Fruit fly (Drosophila melanogaster) whole organism, embryonic: ENCODE data around the gene CG44000.

Experiments used
- Bdp1 ChIP-seq: fragments of 200-800 bp; sonication (Bioruptor generic); optimal IDR thresholded peaks from 3 replicates; lab custom pipeline; 2016; ENCODE audit warnings: missing biosample characterization, missing genetic modification characterization
- CG1024 ChIP-seq: fragments of 200-800 bp; sonication (Bioruptor generic); IDR thresholded peaks from 2 replicates; pipeline ENCODE4 v1.3.6; 2022; ENCODE audit warnings: missing biosample characterization, missing genetic modification characterization
- CG11398 ChIP-seq: fragments of 200-800 bp; sonication (Bioruptor generic); optimal IDR thresholded peaks from 2 replicates; lab custom pipeline; 2016; ENCODE audit warnings: missing biosample characterization, missing genetic modification characterization
- CG11504 ChIP-seq: fragments of 200-800 bp; sonication (Bioruptor generic); optimal IDR thresholded peaks from 3 replicates; lab custom pipeline; 2019; ENCODE audit warnings: missing biosample characterization, mild to moderate bottlenecking, missing genetic modification characterization, moderate library complexity
- CG14860 ChIP-seq: fragments of 200-800 bp; sonication (Bioruptor generic); IDR thresholded peaks from 3 replicates; pipeline ENCODE4 v1.3.6; 2022; ENCODE audit warnings: missing biosample characterization, missing genetic modification characterization; ENCODE audit not compliant: partially characterized antibody
- CG16813 ChIP-seq: fragments of 200-800 bp; sonication (Bioruptor generic); IDR thresholded peaks from 3 replicates; pipeline ENCODE4 v1.3.6; 2022; ENCODE audit warnings: missing biosample characterization, missing genetic modification characterization; ENCODE audit not compliant: partially characterized antibody
- CG17802 ChIP-seq: fragments of 200-800 bp; sonication (Bioruptor generic); optimal IDR thresholded peaks from 2 replicates; lab custom pipeline; 2018; ENCODE audit warnings: missing biosample characterization, mild to moderate bottlenecking, missing genetic modification characterization, moderate library complexity
- CG2678 ChIP-seq: fragments of 200-800 bp; sonication (Bioruptor generic); optimal IDR thresholded peaks from 3 replicates; lab custom pipeline; 2019; ENCODE audit warnings: missing biosample characterization, mild to moderate bottlenecking, missing genetic modification characterization, moderate library complexity
- CG34224 ChIP-seq: fragments of 200-800 bp; sonication (Bioruptor generic); IDR thresholded peaks from 3 replicates; pipeline ENCODE4 v1.3.6; 2022; ENCODE audit warnings: missing biosample characterization, missing genetic modification characterization; ENCODE audit not compliant: partially characterized antibody
- CG43689 ChIP-seq: fragments of 200-800 bp; sonication (Bioruptor generic); IDR thresholded peaks from 2 replicates; pipeline ENCODE4 v1.3.6; 2022; ENCODE audit warnings: missing biosample characterization, missing genetic modification characterization
- CG4404 ChIP-seq: fragments of 200-800 bp; sonication (Bioruptor generic); IDR thresholded peaks from 2 replicates; pipeline ENCODE4 v1.3.6; 2022; ENCODE audit warnings: missing biosample characterization, missing genetic modification characterization
- CG6654 ChIP-seq: fragments of 200-800 bp; sonication (Bioruptor generic); optimal IDR thresholded peaks from 2 replicates; lab custom pipeline; 2017; ENCODE audit warnings: missing biosample characterization, mild to moderate bottlenecking, missing genetic modification characterization
- CG6791 ChIP-seq: fragments of 200-800 bp; sonication (Bioruptor generic); IDR thresholded peaks from 3 replicates; pipeline ENCODE4 v1.3.6; 2022; ENCODE audit warnings: missing biosample characterization, missing genetic modification characterization; ENCODE audit not compliant: partially characterized antibody
- CG8388 ChIP-seq: fragments of 200-800 bp; sonication (Bioruptor generic); optimal IDR thresholded peaks from 2 replicates; lab custom pipeline; 2019; ENCODE audit warnings: missing biosample characterization, mild to moderate bottlenecking, missing genetic modification characterization, moderate library complexity
- CG9609 ChIP-seq: fragments of 200-800 bp; sonication (Bioruptor generic); optimal IDR thresholded peaks from 3 replicates; lab custom pipeline; 2016; ENCODE audit warnings: missing biosample characterization, missing genetic modification characterization
- CG9727 ChIP-seq: fragments of 200-800 bp; sonication (Bioruptor generic); optimal IDR thresholded peaks from 3 replicates; lab custom pipeline; 2017; ENCODE audit warnings: missing biosample characterization, mild to moderate bottlenecking, missing genetic modification characterization
- CG9932 ChIP-seq: fragments of 200-800 bp; sonication (Bioruptor generic); IDR thresholded peaks from 2 replicates; pipeline ENCODE4 v1.3.6; 2022; ENCODE audit warnings: missing biosample characterization, missing genetic modification characterization
- Dek ChIP-seq: fragments of 200-800 bp; sonication (Bioruptor generic); optimal IDR thresholded peaks from 3 replicates; lab custom pipeline; 2019; ENCODE audit warnings: missing biosample characterization, mild to moderate bottlenecking, missing genetic modification characterization, moderate library complexity
- Dip3 ChIP-seq: fragments of 200-800 bp; sonication (Bioruptor generic); optimal IDR thresholded peaks from 3 replicates; lab custom pipeline; 2016; ENCODE audit warnings: missing biosample characterization, missing genetic modification characterization
- E2f2 ChIP-seq: fragments of 200-800 bp; sonication (Bioruptor generic); IDR thresholded peaks from 2 replicates; pipeline ENCODE4 v1.3.6; 2022; ENCODE audit warnings: missing biosample characterization, missing genetic modification characterization
- Fer2 ChIP-seq: fragments of 200-800 bp; sonication (Bioruptor generic); optimal IDR thresholded peaks from 2 replicates; lab custom pipeline; 2018; ENCODE audit warnings: missing biosample characterization, mild to moderate bottlenecking, missing genetic modification characterization, moderate library complexity
- Hmr ChIP-seq: fragments of 200-800 bp; sonication (Bioruptor generic); optimal IDR thresholded peaks from 3 replicates; lab custom pipeline; 2017; ENCODE audit warnings: mild to moderate bottlenecking, missing biosample characterization, missing genetic modification reagents, missing genetic modification characterization
- Hsf ChIP-seq: fragments of 200-800 bp; sonication (Bioruptor generic); optimal IDR thresholded peaks from 3 replicates; lab custom pipeline; 2016; ENCODE audit warnings: missing biosample characterization, missing genetic modification characterization
- Med ChIP-seq: fragments of 200-800 bp; sonication (Bioruptor generic); peaks from one replicate; lab custom pipeline; 2016; ENCODE audit warnings: missing biosample characterization, missing genetic modification characterization, mild to moderate bottlenecking, inconsistent platforms, moderate library complexity
- Myb ChIP-seq: fragments of 200-800 bp; sonication (Bioruptor generic); optimal IDR thresholded peaks from 2 replicates; lab custom pipeline; 2016; ENCODE audit warnings: missing biosample characterization, missing genetic modification characterization
- PHDP ChIP-seq: fragments of 200-800 bp; sonication (Bioruptor generic); optimal IDR thresholded peaks from 3 replicates; lab custom pipeline; 2018; ENCODE audit warnings: missing biosample characterization, mild to moderate bottlenecking, missing genetic modification characterization, moderate library complexity
- Ptx1 ChIP-seq: fragments of 200-800 bp; sonication (Bioruptor generic); IDR thresholded peaks from 2 replicates; pipeline ENCODE4 v1.3.6; 2022; ENCODE audit warnings: missing biosample characterization, missing genetic modification characterization
- Rfx ChIP-seq: fragments of 200-800 bp; sonication (Bioruptor generic); IDR thresholded peaks from 2 replicates; pipeline ENCODE4 v1.3.6; 2022; ENCODE audit warnings: missing biosample characterization, missing genetic modification characterization
- Tbp ChIP-seq: fragments of >200 bp; optimal IDR thresholded peaks from 2 replicates; lab custom pipeline; 2018; ENCODE audit warnings: missing biosample characterization, missing genetic modification characterization
- Vsx1 ChIP-seq: fragments of 200-800 bp; sonication (Bioruptor generic); optimal IDR thresholded peaks from 2 replicates; lab custom pipeline; 2017; ENCODE audit warnings: missing biosample characterization, mild to moderate bottlenecking, missing genetic modification characterization, missing genetic modification reagents
- Xrp1 ChIP-seq: fragments of 200-800 bp; sonication (Bioruptor generic); IDR thresholded peaks from 2 replicates; pipeline ENCODE4 v1.3.6; 2022; ENCODE audit warnings: missing biosample characterization, missing genetic modification characterization
- ac ChIP-seq: fragments of 200-800 bp; sonication (Bioruptor generic); optimal IDR thresholded peaks from 3 replicates; lab custom pipeline; 2017; ENCODE audit warnings: missing biosample characterization, mild to moderate bottlenecking, missing genetic modification characterization
- ase ChIP-seq: fragments of 200-800 bp; sonication (Bioruptor generic); IDR thresholded peaks from 3 replicates; pipeline ENCODE4 v1.3.6; 2022; ENCODE audit warnings: missing biosample characterization, missing genetic modification characterization
- cad ChIP-seq: fragments of >200 bp; optimal IDR thresholded peaks from 2 replicates; lab custom pipeline; 2017; ENCODE audit warnings: missing biosample characterization, missing genetic modification characterization
- cato ChIP-seq: fragments of 200-800 bp; sonication (Bioruptor generic); optimal IDR thresholded peaks from 2 replicates; lab custom pipeline; 2016; ENCODE audit warnings: missing biosample characterization, missing genetic modification characterization, borderline replicate concordance
- chm ChIP-seq: fragments of 200-800 bp; sonication (Bioruptor generic); IDR thresholded peaks from 2 replicates; pipeline ENCODE4 v1.3.6; 2022; ENCODE audit warnings: missing biosample characterization, missing genetic modification characterization
- crp ChIP-seq, 2 experiments: fragments of 200-800 bp; sonication (Bioruptor generic); optimal IDR thresholded peaks; 2 replicates in 1 of 2; 3 replicates in 1 of 2; lab custom pipeline; 2017; ENCODE audit warnings: missing biosample characterization in 2 of 2, missing genetic modification characterization in 2 of 2, mild to moderate bottlenecking in 1 of 2, moderate library complexity in 1 of 2
- emc ChIP-seq: fragments of 200-800 bp; sonication (Bioruptor generic); optimal IDR thresholded peaks from 2 replicates; lab custom pipeline; 2016; ENCODE audit warnings: missing biosample characterization, missing genetic modification characterization
- eve ChIP-seq, 2 experiments: fragments of >200 bp; optimal IDR thresholded peaks; 2 replicates each; lab custom pipeline; 2017; ENCODE audit warnings: missing biosample characterization in 2 of 2, missing genetic modification characterization in 2 of 2
- fd64A ChIP-seq: fragments of 200-800 bp; sonication (Bioruptor generic); optimal IDR thresholded peaks from 3 replicates; lab custom pipeline; 2018; ENCODE audit warnings: missing biosample characterization, mild to moderate bottlenecking, missing genetic modification characterization
- fu2 ChIP-seq: fragments of 200-800 bp; sonication (Bioruptor generic); optimal IDR thresholded peaks from 2 replicates; lab custom pipeline; 2016; ENCODE audit warnings: missing biosample characterization, missing genetic modification characterization
- gem ChIP-seq: fragments of 200-800 bp; sonication (Bioruptor generic); optimal IDR thresholded peaks from 2 replicates; lab custom pipeline; 2019; ENCODE audit warnings: missing biosample characterization, mild to moderate bottlenecking, missing genetic modification characterization, moderate library complexity
- grau ChIP-seq: fragments of 200-800 bp; optimal IDR thresholded peaks from 3 replicates; lab custom pipeline; 2019; ENCODE audit warnings: missing biosample characterization, mild to moderate bottlenecking, missing genetic modification characterization, moderate library complexity
- gt ChIP-seq: fragments of 200-800 bp; sonication (Bioruptor generic); IDR thresholded peaks from 2 replicates; pipeline ENCODE4 v1.3.6; 2022; ENCODE audit warnings: missing biosample characterization, missing genetic modification characterization
- lilli ChIP-seq: fragments of 200-800 bp; sonication (Bioruptor generic); optimal IDR thresholded peaks from 3 replicates; lab custom pipeline; 2016; ENCODE audit warnings: missing biosample characterization, missing genetic modification characterization
- phol ChIP-seq: fragments of 200-800 bp; sonication (Bioruptor generic); optimal IDR thresholded peaks from 3 replicates; lab custom pipeline; 2018; ENCODE audit warnings: missing biosample characterization, mild to moderate bottlenecking, missing genetic modification characterization, moderate library complexity
- pros ChIP-seq: fragments of 200-800 bp; sonication (Bioruptor generic); optimal IDR thresholded peaks from 3 replicates; lab custom pipeline; 2019; ENCODE audit warnings: missing biosample characterization, mild to moderate bottlenecking, missing genetic modification characterization, moderate library complexity
- rib ChIP-seq: fragments of 200-800 bp; sonication (Bioruptor generic); IDR thresholded peaks from 2 replicates; pipeline ENCODE4 v1.3.6; 2022; ENCODE audit warnings: missing biosample characterization, missing genetic modification characterization
- sens ChIP-seq: fragments of 200-800 bp; sonication (Bioruptor generic); peaks from one replicate; lab custom pipeline; 2016; ENCODE audit warnings: missing biosample characterization, missing genetic modification characterization
- tap ChIP-seq: fragments of 200-800 bp; optimal IDR thresholded peaks from 3 replicates; lab custom pipeline; 2019; ENCODE audit warnings: missing biosample characterization, mild to moderate bottlenecking, missing genetic modification characterization, moderate library complexity
- vvl ChIP-seq: fragments of 200-800 bp; sonication (Bioruptor generic); IDR thresholded peaks from 2 replicates; pipeline ENCODE4 v1.3.6; 2022; ENCODE audit warnings: missing biosample characterization, missing genetic modification characterization

CG44000 gene

dm6 chr2L:5084586-5085257 is 41.7 kb downstream of the CG44000 start (continued):
- TF ChIP-seq sens (GFP tag; lab: Kevin White, UChicago) = peak; percentile 80
- TF ChIP-seq CG34224 (GFP tag; lab: Robert Waterston, UW) = no peak
- no peak for TF ChIP-seq CG17802
- no peak for TF ChIP-seq emc (GFP tag; lab: Kevin White, UChicago)
- no peak for TF ChIP-seq tap
- TF ChIP-seq CG8388 = peak; percentile 11
- TF ChIP-seq Bdp1 (GFP tag; lab: Kevin White, UChicago) = peak; percentile 5
- TF ChIP-seq cad = no peak
- no peak for TF ChIP-seq CG9609 (GFP tag; lab: Kevin White, UChicago)
- no peak for TF ChIP-seq Dek (tag; lab: Kevin White, UChicago)
- peak; percentile 58 for TF ChIP-seq Vsx1 (GFP tag; lab: Kevin White, UChicago)
- TF ChIP-seq CG9932 (GFP tag; lab: Robert Waterston, UW) = peak; percentile 48; the same call in 1 of the 2 replicates
- peak; percentile 3 for TF ChIP-seq CG2678
- TF ChIP-seq Med (GFP tag; lab: Kevin White, UChicago) = peak; percentile 55
- peak; percentile 62 for TF ChIP-seq grau (tag; lab: Kevin White, UChicago)
- no peak for TF ChIP-seq Myb
- no peak for TF ChIP-seq rib (GFP tag; lab: Robert Waterston, UW)
- TF ChIP-seq vvl (GFP tag; lab: Robert Waterston, UW) = peak; percentile 70
- TF ChIP-seq CG14860 = 0 out of 3 replicates have a peak, but pooled peaks have one; percentile 27
- no peak for TF ChIP-seq Hsf
- TF ChIP-seq Dip3 (GFP tag; lab: Kevin White, UChicago) = peak; percentile 45
- TF ChIP-seq PHDP (tag; lab: Kevin White, UChicago) = peak; percentile 19
- no peak for TF ChIP-seq CG9727 (GFP tag; lab: Kevin White, UChicago)
- no peak for TF ChIP-seq CG4404 (GFP tag; lab: Robert Waterston, UW)
- no peak for TF ChIP-seq CG11398
- peak; percentile 74 for TF ChIP-seq Hmr
- no peak for TF ChIP-seq CG11504 (tag; lab: Kevin White, UChicago)
- TF ChIP-seq eve (GFP tag; optimal IDR thresholded peaks at IDR 0.05; lab: Kevin White, UChicago) = peak in 1 of 2 experiments; percentile 46
- TF ChIP-seq pros (GFP tag; lab: Kevin White, UChicago) = no peak
- 0 out of 2 replicates have a peak, but pooled peaks have one; percentile 34 for TF ChIP-seq Rfx (GFP tag; lab: Robert Waterston, UW)
- no peak for TF ChIP-seq fd64A (GFP tag; lab: Kevin White, UChicago)
- TF ChIP-seq gt (GFP tag; lab: Robert Waterston, UW) = no peak
- no peak for TF ChIP-seq CG43689 (GFP tag; lab: Robert Waterston, UW)
- TF ChIP-seq ac (GFP tag; lab: Kevin White, UChicago) = no peak
- no peak for TF ChIP-seq crp (GFP tag; optimal IDR thresholded peaks at IDR 0.05; lab: Kevin White, UChicago)
- peak; percentile 32 for TF ChIP-seq lilli (GFP tag; lab: Kevin White, UChicago)

- no peak for TF ChIP-seq Fer2 (tag; lab: Kevin White, UChicago)
- no peak for TF ChIP-seq fu2 (GFP tag; lab: Kevin White, UChicago)
- no peak for TF ChIP-seq CG11398
- TF ChIP-seq CG2678 = peak; percentile 4
- TF ChIP-seq gem (tag; lab: Kevin White, UChicago) = peak; percentile 58
- TF ChIP-seq phol = no peak
- TF ChIP-seq grau (tag; lab: Kevin White, UChicago) = no peak
- no peak for TF ChIP-seq Tbp (GFP tag; lab: Kevin White, UChicago)
- no peak for TF ChIP-seq ase (GFP tag; lab: Robert Waterston, UW)
- TF ChIP-seq CG16813 = no peak
- no peak for TF ChIP-seq CG6791 (GFP tag; lab: Robert Waterston, UW)
- TF ChIP-seq Ptx1 = 0 out of 2 replicates have a peak, but pooled peaks have one; percentile 11
- TF ChIP-seq chm (GFP tag; lab: Robert Waterston, UW) = no peak
- TF ChIP-seq Xrp1 (GFP tag; lab: Robert Waterston, UW) = no peak
- no peak for TF ChIP-seq E2f2 (GFP tag; lab: Robert Waterston, UW)
- TF ChIP-seq cato (GFP tag; lab: Kevin White, UChicago) = no peak
- TF ChIP-seq CG6654 = no peak
- 0 out of 2 replicates have a peak, but pooled peaks have one; percentile 10 for TF ChIP-seq CG1024
Measured at dm6 chr2L:5085561-5085960, 42.5 kb downstream of the CG44000 start.
